Fruit fly (Drosophila melanogaster) Kc167 (cell line): ENCODE data around the gene Stat92E.

Experiments used
- h ChIP-seq: fragments of >200 bp; optimal IDR thresholded peaks from 3 replicates; lab custom pipeline; 2018; ENCODE audit warnings: missing external identifiers
- insv ChIP-seq: fragments of >200 bp; optimal IDR thresholded peaks from 3 replicates; lab custom pipeline; 2018; ENCODE audit warnings: missing external identifiers
- psq ChIP-seq: fragments of >200 bp; optimal IDR thresholded peaks from 2 replicates; lab custom pipeline; 2017; ENCODE audit warnings: missing external identifiers
- ttk ChIP-seq: sonication (Bioruptor generic); optimal IDR thresholded peaks from 2 replicates; lab custom pipeline; 2017; ENCODE audit warnings: missing external identifiers

DNA sequence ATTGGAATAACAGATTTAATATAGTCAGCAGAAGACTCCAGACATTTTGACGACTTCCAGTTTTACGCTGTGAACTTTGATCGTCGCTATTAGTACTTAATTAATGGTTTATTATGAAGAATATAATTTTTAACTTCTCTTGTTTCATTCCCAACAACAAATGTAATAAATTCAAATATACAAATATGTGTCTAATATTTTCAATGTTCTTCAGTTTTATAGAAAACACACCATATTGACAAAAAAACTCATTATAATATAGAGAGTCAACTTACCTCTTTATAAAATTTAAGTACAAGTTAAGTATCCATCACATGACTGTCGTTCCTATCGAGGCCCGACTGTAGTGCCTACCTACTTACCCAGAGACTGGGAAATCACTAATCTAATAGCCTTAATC lies 21.2 kb upstream of the Stat92E start:
- TF ChIP-seq insv (no peak), h (lab: Kevin White, UChicago) (no peak), ttk (lab: Kevin White, UChicago) (no peak), psq (lab: Kevin White, UChicago) (no peak)
